Worm (Caenorhabditis elegans) whole organism, mixed stage, embryonic: ENCODE data around the gene sru-45.

Experiments used
- M03D4.4 ChIP-seq: sonication (generic microtip); optimal IDR thresholded peaks from 2 replicates; lab custom pipeline; 2017; ENCODE audit warnings: mild to moderate bottlenecking, missing genetic modification characterization, missing compliant biosample characterization
- blmp-1 ChIP-seq: fragments of 150-350 bp; optimal IDR thresholded peaks from 2 replicates; lab custom pipeline; 2014; ENCODE audit warnings: missing biosample characterization, missing genetic modification characterization
- ceh-39 ChIP-seq: fragments of 150-350 bp; optimal IDR thresholded peaks from 2 replicates; lab custom pipeline; 2014; ENCODE audit warnings: missing biosample characterization, missing genetic modification characterization
- ceh-43 ChIP-seq: fragments of 200-800 bp; sonication (Bioruptor generic); optimal IDR thresholded peaks from 2 replicates; lab custom pipeline; 2018; ENCODE audit warnings: mild to moderate bottlenecking, missing genetic modification characterization, moderate library complexity, missing compliant biosample characterization
- ceh-83 ChIP-seq: fragments of 200-800 bp; sonication (Bioruptor generic); optimal IDR thresholded peaks from 2 replicates; lab custom pipeline; 2018; ENCODE audit warnings: mild to moderate bottlenecking, missing genetic modification characterization, missing compliant biosample characterization
- ces-1 ChIP-seq: fragments of 150-350 bp; optimal IDR thresholded peaks from 2 replicates; lab custom pipeline; 2014; ENCODE audit warnings: missing biosample characterization, missing genetic modification reagents, missing genetic modification characterization
- ham-2 ChIP-seq: fragments of 200-800 bp; sonication (Bioruptor generic); optimal IDR thresholded peaks from 2 replicates; lab custom pipeline; 2018; ENCODE audit warnings: mild to moderate bottlenecking, missing genetic modification characterization, missing compliant biosample characterization
- lin-13 ChIP-seq: fragments of 150-350 bp; optimal IDR thresholded peaks from 2 replicates; lab custom pipeline; 2014; ENCODE audit warnings: missing biosample characterization, missing genetic modification characterization
- lin-32 ChIP-seq: fragments of 200-800 bp; sonication (Bioruptor generic); optimal IDR thresholded peaks from 2 replicates; lab custom pipeline; 2018; ENCODE audit warnings: mild to moderate bottlenecking, missing genetic modification characterization, missing compliant biosample characterization
- lsy-2 ChIP-seq: fragments of 150-350 bp; optimal IDR thresholded peaks from 2 replicates; lab custom pipeline; 2014; ENCODE audit warnings: missing biosample characterization, missing genetic modification characterization
- mls-2 ChIP-seq: sonication (generic microtip); optimal IDR thresholded peaks from 2 replicates; lab custom pipeline; 2016; ENCODE audit warnings: mild to moderate bottlenecking, missing genetic modification characterization, moderate library complexity, missing compliant biosample characterization
- nhr-237 ChIP-seq: fragments of 150-350 bp; optimal IDR thresholded peaks from 2 replicates; lab custom pipeline; 2014; ENCODE audit warnings: missing biosample characterization, missing genetic modification characterization
- nhr-28 ChIP-seq: fragments of 150-350 bp; optimal IDR thresholded peaks from 2 replicates; lab custom pipeline; 2014; ENCODE audit warnings: missing biosample characterization, missing genetic modification characterization
- nhr-76 ChIP-seq: sonication (generic microtip); optimal IDR thresholded peaks from 2 replicates; lab custom pipeline; 2017; ENCODE audit warnings: missing biosample characterization, missing genetic modification characterization
- pha-4 ChIP-seq: fragments of 150-350 bp; optimal IDR thresholded peaks from 2 replicates; lab custom pipeline; 2018; ENCODE audit warnings: missing biosample characterization, missing genetic modification reagents, missing genetic modification characterization
- sem-2 ChIP-seq: fragments of 200-800 bp; sonication (Bioruptor generic); optimal IDR thresholded peaks from 2 replicates; lab custom pipeline; 2018; ENCODE audit warnings: mild to moderate bottlenecking, missing genetic modification characterization, missing compliant biosample characterization
- unc-39 ChIP-seq: fragments of 150-350 bp; optimal IDR thresholded peaks from 2 replicates; lab custom pipeline; 2014; ENCODE audit warnings: missing biosample characterization, missing genetic modification characterization
- zip-8 ChIP-seq: fragments of 150-350 bp; optimal IDR thresholded peaks from 2 replicates; lab custom pipeline; 2014; ENCODE audit warnings: missing biosample characterization, missing genetic modification characterization

sru-45 gene

DNA sequence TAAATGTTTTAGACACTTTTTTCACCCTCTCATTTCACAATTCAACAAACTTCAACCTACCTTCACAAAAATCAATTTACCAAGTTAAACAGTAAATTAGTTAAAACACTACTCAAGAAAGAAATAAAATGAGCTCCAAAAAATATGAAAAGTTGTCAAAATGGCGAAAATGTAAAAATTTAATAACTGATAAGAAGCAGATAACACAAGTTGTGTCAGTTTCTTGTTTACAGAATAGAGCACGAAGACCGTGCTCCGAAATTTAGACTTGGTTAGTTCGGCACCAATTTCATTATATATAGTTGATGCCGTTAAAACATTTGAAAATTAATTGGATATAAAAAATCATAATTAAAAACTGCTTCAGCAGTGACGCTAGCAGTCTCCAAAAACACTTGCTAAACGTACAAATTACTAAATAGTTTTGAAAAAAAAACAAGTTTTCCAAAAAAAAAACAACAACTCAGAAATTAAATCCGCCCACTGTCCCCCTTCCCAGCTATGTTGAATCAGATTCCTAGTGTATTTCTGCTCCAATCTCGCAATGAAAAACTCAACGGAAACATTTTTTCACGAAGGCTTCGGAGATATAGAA is 45.1 kb downstream of the sru-45 start, which contains the start of gene srw-54:
Gene srw-54, plus strand, starts transcription at position 545 of the 595 bp plus-strand sequence.
- no peak for TF ChIP-seq nhr-237 (tag; lab: Kevin White, UChicago)
- no peak for TF ChIP-seq nhr-76 (tag; lab: Kevin White, UChicago)
- no peak for TF ChIP-seq M03D4.4
- no peak for TF ChIP-seq unc-39 (tag; lab: Kevin White, UChicago)
- TF ChIP-seq lin-32 (GFP tag; lab: Kevin White, UChicago), result no peak
- TF ChIP-seq lsy-2, result no peak
- no peak for TF ChIP-seq lin-13
- no peak for TF ChIP-seq ham-2 (GFP tag; lab: Kevin White, UChicago)
- no peak for TF ChIP-seq mls-2 (tag; lab: Kevin White, UChicago)
- no peak for TF ChIP-seq ceh-83 (GFP tag; lab: Kevin White, UChicago)
- TF ChIP-seq blmp-1 (tag; lab: Kevin White, UChicago), result no peak
- TF ChIP-seq sem-2, result no peak
- TF ChIP-seq nhr-28 (tag; lab: Kevin White, UChicago), result no peak
- TF ChIP-seq ces-1 (GFP tag; lab: Kevin White, UChicago), result no peak
- no peak for TF ChIP-seq pha-4 (tag; lab: Kevin White, UChicago)
- no peak for TF ChIP-seq ceh-39
- no peak for TF ChIP-seq zip-8 (tag; lab: Kevin White, UChicago)
- no peak for TF ChIP-seq ceh-43 (GFP tag; lab: Kevin White, UChicago)
